Fruit fly (Drosophila melanogaster): ENCODE measurements around the gene CG5704.

CG5704 gene

dm6 chr3L:2152730-2153129 lies 18.0 kb downstream of the CG5704 start (continued):
- TF ChIP-seq twi (tag; optimal IDR thresholded peaks at IDR 0.05): no peak
- no peak for TF ChIP-seq Usf (GFP tag; optimal IDR thresholded peaks at IDR 0.05)
- no peak for TF ChIP-seq lola (GFP tag; optimal IDR thresholded peaks at IDR 0.05)
- TF ChIP-seq CG11504 (tag; optimal IDR thresholded peaks at IDR 0.05): no peak
- TF ChIP-seq Spps (tag; optimal IDR thresholded peaks at IDR 0.05): no peak
- no peak for TF ChIP-seq Elba2 (GFP tag; optimal IDR thresholded peaks at IDR 0.05)
- no peak for TF ChIP-seq caup (GFP tag; optimal IDR thresholded peaks at IDR 0.05; ENCODE audit: severe bottlenecking)
- peak; percentile 19; the same call in 1 of the 2 replicates for TF ChIP-seq Ada2b (GFP tag; IDR thresholded peaks at IDR 0.05)
- TF ChIP-seq CG6272 (GFP tag; IDR thresholded peaks at IDR 0.05): no peak
- no peak for TF ChIP-seq CG16863 (GFP tag; optimal IDR thresholded peaks at IDR 0.05)
- no peak for TF ChIP-seq CG17328 (GFP tag; IDR thresholded peaks at IDR 0.05)
- TF ChIP-seq Sox102F (GFP tag; optimal IDR thresholded peaks at IDR 0.05): peak; percentile 35
- TF ChIP-seq Six4 (GFP tag; optimal IDR thresholded peaks at IDR 0.05): no peak
- no peak for TF ChIP-seq NC2α (GFP tag; optimal IDR thresholded peaks at IDR 0.05)
- no peak for TF ChIP-seq toy (GFP tag; IDR thresholded peaks at IDR 0.05)
- TF ChIP-seq pzg (GFP tag; optimal IDR thresholded peaks at IDR 0.05): no peak
- TF ChIP-seq slp2 (GFP tag; optimal IDR thresholded peaks at IDR 0.05): no peak
- TF ChIP-seq CG30403 (GFP tag; optimal IDR thresholded peaks at IDR 0.05): peak; percentile 2
- TF ChIP-seq bowl (GFP tag; IDR thresholded peaks at IDR 0.05): no peak
- peak in 1 of 2 experiments; percentile 17 for TF ChIP-seq Pdp1 (GFP tag; optimal IDR thresholded peaks at IDR 0.05)
- no peak for TF ChIP-seq CG8478 (optimal IDR thresholded peaks at IDR 0.05)
- no peak for TF ChIP-seq YL-1 (GFP tag; optimal IDR thresholded peaks at IDR 0.05)
- no peak for TF ChIP-seq CG12391 (tag; optimal IDR thresholded peaks at IDR 0.05)
- TF ChIP-seq pan (optimal IDR thresholded peaks at IDR 0.05): no peak
- TF ChIP-seq pan (GFP tag; optimal IDR thresholded peaks at IDR 0.05 in 1 of 2, IDR thresholded peaks at IDR 0.05 in 1 of 2): peak in 1 of 2 experiments; percentile 54
- TF ChIP-seq Hr39 (optimal IDR thresholded peaks at IDR 0.05): no peak
- no peak for TF ChIP-seq ewg (GFP tag; optimal IDR thresholded peaks at IDR 0.05)
- TF ChIP-seq CG13894 (tag; optimal IDR thresholded peaks at IDR 0.05): no peak
- peak; percentile 9 for TF ChIP-seq CG5180 (GFP tag; optimal IDR thresholded peaks at IDR 0.05)
- no peak for TF ChIP-seq eyg (GFP tag; optimal IDR thresholded peaks at IDR 0.05)
- no peak for TF ChIP-seq lbe (GFP tag; optimal IDR thresholded peaks at IDR 0.05)
- TF ChIP-seq Ets65A (GFP tag): peak; percentile 69
- peak; percentile 13; the same call in 1 of the 2 replicates for TF ChIP-seq Nf-YA (GFP tag; IDR thresholded peaks at IDR 0.05)
- TF ChIP-seq sqz (GFP tag; optimal IDR thresholded peaks at IDR 0.05): no peak
- TF ChIP-seq CG12769 (tag; optimal IDR thresholded peaks at IDR 0.05): peak; percentile 34
- no peak for TF ChIP-seq Hr78 (GFP tag; optimal IDR thresholded peaks at IDR 0.05)
- TF ChIP-seq CG10147 (GFP tag; optimal IDR thresholded peaks at IDR 0.05): no peak
- no peak for TF ChIP-seq CG1603 (tag; optimal IDR thresholded peaks at IDR 0.05)
- no peak for TF ChIP-seq ap (GFP tag; IDR thresholded peaks at IDR 0.05)
- no peak for TF ChIP-seq Atf-2 (GFP tag; optimal IDR thresholded peaks at IDR 0.05)
- TF ChIP-seq CG30431 (GFP tag; optimal IDR thresholded peaks at IDR 0.05): no peak
- no peak for TF ChIP-seq CG1792 (GFP tag; optimal IDR thresholded peaks at IDR 0.05)
- TF ChIP-seq CG16815 (GFP tag; optimal IDR thresholded peaks at IDR 0.05): no peak
- no peak for TF ChIP-seq Fer2 (tag; optimal IDR thresholded peaks at IDR 0.05)
- no peak for TF ChIP-seq seq (GFP tag; IDR thresholded peaks at IDR 0.05)
- TF ChIP-seq Scr (GFP tag; IDR thresholded peaks at IDR 0.05; ENCODE audit: partially characterized antibody): no peak
- TF ChIP-seq tll (GFP tag; optimal IDR thresholded peaks at IDR 0.05): no peak
- 0 out of 2 replicates have a peak, but pooled peaks have one; percentile 42 for TF ChIP-seq CG10959 (GFP tag; IDR thresholded peaks at IDR 0.05)
- TF ChIP-seq gro (GFP tag; optimal IDR thresholded peaks at IDR 0.05): no peak
- no peak for TF ChIP-seq CG1529 (GFP tag; optimal IDR thresholded peaks at IDR 0.05)
- peak in 1 of 2 experiments; percentile 13 for TF ChIP-seq Hr51 (GFP tag; optimal IDR thresholded peaks at IDR 0.05)

All from whole organism, embryonic.